Fruit fly (Drosophila melanogaster) S2 (cell line): Measurements from ENCODE around the gene CG34316.
A peak's percentile ranks its signal among the peaks of the same experiment; 100 is the strongest.

Experiments
- CG8478 ChIP-seq: fragments of >200 bp; optimal IDR thresholded peaks from 2 replicates; lab custom pipeline; 2018
- CTCF ChIP-seq, 2 experiments: fragments of >200 bp; optimal IDR thresholded peaks; 2 replicates each; lab custom pipeline; 2018

- peak in 1 of 2 experiments; percentile 11 for TF ChIP-seq CTCF (optimal IDR thresholded peaks at IDR 0.05; lab: Kevin White, UChicago)
- no peak for TF ChIP-seq CG8478
Measured at dm6 chr3R:15249735-15250134, 19.4 kb downstream of the CG34316 start, which contains the start of gene CG42404.
